Worm (Caenorhabditis elegans) whole organism, young adult: ENCODE results near the gene fbxb-75.
A peak's percentile ranks its signal among the peaks of the same experiment; 100 is the strongest.

Source experiments
- B0336.3 ChIP-seq: fragments of 200-800 bp; sonication (Bioruptor generic); IDR thresholded peaks from 2 replicates; pipeline ENCODE4 v1.3.6; 2022; ENCODE audit warnings: missing genetic modification characterization, missing compliant biosample characterization
- D2030.7 ChIP-seq: fragments of 200-800 bp; sonication (Bioruptor generic); IDR thresholded peaks from 2 replicates; pipeline ENCODE4 v1.3.6; 2022; ENCODE audit warnings: missing genetic modification reagents, missing genetic modification characterization, missing compliant biosample characterization
- F10E7.11 ChIP-seq: sonication (generic microtip); optimal IDR thresholded peaks from 2 replicates; lab custom pipeline; 2017; ENCODE audit warnings: mild to moderate bottlenecking, missing genetic modification characterization, moderate library complexity, missing compliant biosample characterization
- F22D6.2 ChIP-seq: sonication (generic microtip); optimal IDR thresholded peaks from 2 replicates; lab custom pipeline; 2016; ENCODE audit warnings: mild to moderate bottlenecking, missing genetic modification characterization, missing compliant biosample characterization
- F39B2.1 ChIP-seq: fragments of 200-800 bp; sonication (Bioruptor generic); IDR thresholded peaks from 2 replicates; pipeline ENCODE4 v1.3.6; 2022; ENCODE audit warnings: missing genetic modification reagents, missing genetic modification characterization, missing compliant biosample characterization
- F52B5.7 ChIP-seq: sonication (generic microtip); optimal IDR thresholded peaks from 2 replicates; lab custom pipeline; 2016; ENCODE audit warnings: mild to moderate bottlenecking, missing genetic modification characterization, missing compliant biosample characterization
- K12H6.12 ChIP-seq: fragments of 200-800 bp; sonication (Bioruptor generic); optimal IDR thresholded peaks from 2 replicates; lab custom pipeline; 2018; ENCODE audit warnings: mild to moderate bottlenecking, missing genetic modification characterization, missing compliant biosample characterization
- Y67H2A.10 ChIP-seq: fragments of 200-800 bp; sonication (Bioruptor generic); conservative IDR thresholded peaks from 2 replicates; pipeline ENCODE4 v1.3.6; 2022; ENCODE audit warnings: missing genetic modification reagents, missing genetic modification characterization, missing compliant biosample characterization
- Y79H2A.3 ChIP-seq: fragments of 200-800 bp; sonication (Bioruptor generic); conservative IDR thresholded peaks from 2 replicates; pipeline ENCODE4 v1.3.6; 2022; ENCODE audit warnings: missing genetic modification reagents, missing genetic modification characterization, missing compliant biosample characterization
- Y95B8A.8 ChIP-seq: fragments of 200-800 bp; sonication (Bioruptor generic); IDR thresholded peaks from 2 replicates; pipeline ENCODE4 v1.3.6; 2022; ENCODE audit warnings: missing genetic modification reagents, missing genetic modification characterization, missing compliant biosample characterization
- aptf-3 ChIP-seq: fragments of 200-800 bp; sonication (Bioruptor generic); IDR thresholded peaks from 2 replicates; pipeline ENCODE4 v1.3.6; 2022; ENCODE audit warnings: missing genetic modification characterization, missing compliant biosample characterization
- athp-1 ChIP-seq: sonication (generic microtip); optimal IDR thresholded peaks from 2 replicates; lab custom pipeline; 2017; ENCODE audit warnings: mild to moderate bottlenecking, missing genetic modification characterization, missing compliant biosample characterization
- ccch-3 ChIP-seq: fragments of 200-800 bp; sonication (Bioruptor generic); optimal IDR thresholded peaks from 2 replicates; lab custom pipeline; 2018; ENCODE audit warnings: mild to moderate bottlenecking, missing genetic modification characterization, missing compliant biosample characterization
- ceh-27 ChIP-seq: fragments of 200-800 bp; sonication (Bioruptor generic); optimal IDR thresholded peaks from 2 replicates; lab custom pipeline; 2018; ENCODE audit warnings: mild to moderate bottlenecking, missing genetic modification characterization, moderate library complexity, missing compliant biosample characterization
- ceh-40 ChIP-seq: fragments of 200-800 bp; sonication (Bioruptor generic); IDR thresholded peaks from 2 replicates; pipeline ENCODE4 v1.3.6; 2022; ENCODE audit warnings: missing genetic modification characterization, missing compliant biosample characterization
- ceh-79 ChIP-seq: sonication (generic microtip); optimal IDR thresholded peaks from 2 replicates; lab custom pipeline; 2017; ENCODE audit warnings: mild to moderate bottlenecking, missing genetic modification characterization, missing compliant biosample characterization
- chd-7 ChIP-seq: sonication (generic microtip); optimal IDR thresholded peaks from 2 replicates; lab custom pipeline; 2016; ENCODE audit warnings: mild to moderate bottlenecking, missing genetic modification characterization, moderate library complexity, missing compliant biosample characterization
- dox-1 ChIP-seq: fragments of 200-800 bp; sonication (Bioruptor generic); IDR thresholded peaks from 2 replicates; pipeline ENCODE4 v1.3.6; 2022; ENCODE audit warnings: missing genetic modification reagents, missing genetic modification characterization, missing compliant biosample characterization
- efl-1 ChIP-seq: fragments of 150-350 bp; optimal IDR thresholded peaks from 2 replicates; lab custom pipeline; 2014; ENCODE audit warnings: missing biosample characterization, missing genetic modification reagents, missing genetic modification characterization
- egrh-3 ChIP-seq: fragments of 200-800 bp; sonication (Bioruptor generic); IDR thresholded peaks from 2 replicates; pipeline ENCODE4 v1.3.6; 2022; ENCODE audit warnings: missing genetic modification reagents, missing genetic modification characterization, missing compliant biosample characterization
- ekl-4 ChIP-seq: fragments of 200-800 bp; sonication (Bioruptor generic); IDR thresholded peaks from 2 replicates; pipeline ENCODE4 v1.3.6; 2022; ENCODE audit warnings: missing genetic modification reagents, missing genetic modification characterization, missing compliant biosample characterization
- fkh-3 ChIP-seq: sonication (generic microtip); optimal IDR thresholded peaks from 2 replicates; lab custom pipeline; 2016; ENCODE audit warnings: mild to moderate bottlenecking, missing genetic modification characterization, missing compliant biosample characterization
- hlh-26 ChIP-seq: fragments of 200-800 bp; sonication (Bioruptor generic); conservative IDR thresholded peaks from 2 replicates; pipeline ENCODE4 v1.3.6; 2022; ENCODE audit warnings: missing genetic modification reagents, missing genetic modification characterization, missing compliant biosample characterization
- hmg-1.2 ChIP-seq: fragments of 200-800 bp; sonication (Bioruptor generic); IDR thresholded peaks from 2 replicates; pipeline ENCODE4 v1.3.6; 2022; ENCODE audit warnings: missing genetic modification reagents, missing genetic modification characterization, missing compliant biosample characterization
- let-607 ChIP-seq, 2 experiments: fragments of 200-800 bp in 1 of 2; sonication (Bioruptor generic) in 1 of 2; sonication (generic microtip) in 1 of 2; optimal IDR thresholded peaks; 2 replicates each; lab custom pipeline; 2016 to 2018; ENCODE audit warnings: mild to moderate bottlenecking in 2 of 2, missing compliant biosample characterization in 2 of 2, missing genetic modification characterization in 2 of 2, moderate library complexity in 2 of 2, missing genotype in 1 of 2
- lin-26 ChIP-seq: fragments of 200-800 bp; sonication (Bioruptor generic); IDR thresholded peaks from 2 replicates; pipeline ENCODE4 v1.3.6; 2022; ENCODE audit warnings: missing genetic modification reagents, missing genetic modification characterization, missing compliant biosample characterization
- lin-40 ChIP-seq: sonication (generic microtip); optimal IDR thresholded peaks from 2 replicates; lab custom pipeline; 2016; ENCODE audit warnings: missing genetic modification characterization, mild to moderate bottlenecking, missing compliant biosample characterization, missing genotype, missing genetic modification reagents
- lsl-1 ChIP-seq: fragments of 200-800 bp; sonication (Bioruptor generic); optimal IDR thresholded peaks from 2 replicates; lab custom pipeline; 2018; ENCODE audit warnings: mild to moderate bottlenecking, missing genetic modification characterization, moderate library complexity, missing compliant biosample characterization
- madf-3 ChIP-seq: fragments of 200-800 bp; sonication (Bioruptor generic); IDR thresholded peaks from 2 replicates; pipeline ENCODE4 v1.3.6; 2022; ENCODE audit warnings: missing genetic modification reagents, missing genetic modification characterization, missing compliant biosample characterization
- madf-8 ChIP-seq: fragments of 200-800 bp; sonication (Bioruptor generic); conservative IDR thresholded peaks from 2 replicates; pipeline ENCODE4 v1.3.6; 2022; ENCODE audit warnings: missing genetic modification reagents, missing genetic modification characterization, missing compliant biosample characterization
- mcd-1 ChIP-seq: fragments of 200-800 bp; sonication (Bioruptor generic); IDR thresholded peaks from 2 replicates; pipeline ENCODE4 v1.3.6; 2022; ENCODE audit warnings: missing genetic modification reagents, missing genetic modification characterization, missing compliant biosample characterization
- nfya-1 ChIP-seq: sonication (generic microtip); optimal IDR thresholded peaks from 2 replicates; lab custom pipeline; 2017; ENCODE audit warnings: antibody characterized with exemption, missing compliant biosample characterization, missing genetic modification characterization, borderline replicate concordance; ENCODE audit not compliant: insufficient read depth
- nhr-80 ChIP-seq: sonication (generic microtip); optimal IDR thresholded peaks from 2 replicates; lab custom pipeline; 2016; ENCODE audit warnings: missing genetic modification characterization, missing compliant biosample characterization
- pbrm-1 ChIP-seq: fragments of 200-800 bp; sonication (Bioruptor generic); IDR thresholded peaks from 2 replicates; pipeline ENCODE4 v1.3.6; 2022; ENCODE audit warnings: missing genetic modification reagents, missing genetic modification characterization, missing compliant biosample characterization
- rcor-1 ChIP-seq: fragments of 200-800 bp; sonication (Bioruptor generic); IDR thresholded peaks from 2 replicates; pipeline ENCODE4 v1.3.6; 2022; ENCODE audit warnings: missing genetic modification reagents, missing genetic modification characterization, missing compliant biosample characterization
- repo-1 ChIP-seq: sonication (generic microtip); optimal IDR thresholded peaks from 2 replicates; lab custom pipeline; 2017; ENCODE audit warnings: mild to moderate bottlenecking, missing genetic modification characterization, missing compliant biosample characterization
- sdz-38 ChIP-seq: sonication (generic microtip); optimal IDR thresholded peaks from 2 replicates; lab custom pipeline; 2016; ENCODE audit warnings: missing genotype, missing genetic modification characterization, missing compliant biosample characterization
- sea-2 ChIP-seq: fragments of 200-800 bp; sonication (Bioruptor generic); IDR thresholded peaks from 2 replicates; pipeline ENCODE4 v1.3.6; 2022; ENCODE audit warnings: missing genetic modification characterization, missing compliant biosample characterization
- snpc-1.1 ChIP-seq: sonication (generic microtip); optimal IDR thresholded peaks from 2 replicates; lab custom pipeline; 2017; ENCODE audit warnings: missing genetic modification characterization, mild to moderate bottlenecking, missing compliant biosample characterization, antibody characterized with exemption, moderate library complexity, missing genotype, missing genetic modification reagents; ENCODE audit not compliant: insufficient read depth
- snpc-1.3 ChIP-seq: sonication (generic microtip); optimal IDR thresholded peaks from 2 replicates; lab custom pipeline; 2017; ENCODE audit warnings: missing genetic modification characterization, mild to moderate bottlenecking, missing compliant biosample characterization, antibody characterized with exemption, moderate library complexity, missing genotype, missing genetic modification reagents; ENCODE audit not compliant: insufficient read depth
- snpc-3.4 ChIP-seq: sonication (generic microtip); optimal IDR thresholded peaks from 2 replicates; lab custom pipeline; 2017; ENCODE audit warnings: missing genetic modification characterization, mild to moderate bottlenecking, missing compliant biosample characterization, antibody characterized with exemption, moderate library complexity, missing genotype, missing genetic modification reagents
- snpc-4 ChIP-seq, 5 experiments: fragments of 150-350 bp in 1 of 5; sonication (generic microtip) in 4 of 5; optimal IDR thresholded peaks; 2 replicates each; lab custom pipeline; 2014 to 2018; ENCODE audit warnings: missing genetic modification characterization in 5 of 5, missing biosample characterization in 3 of 5, antibody characterized with exemption in 2 of 5, mild to moderate bottlenecking in 2 of 5, missing compliant biosample characterization in 2 of 5, missing genotype in 2 of 5, moderate library complexity in 2 of 5, missing genetic modification reagents in 1 of 5
- tlf-1 ChIP-seq: fragments of 200-800 bp; sonication (Bioruptor generic); optimal IDR thresholded peaks from 2 replicates; lab custom pipeline; 2018; ENCODE audit warnings: mild to moderate bottlenecking, missing genetic modification characterization, missing compliant biosample characterization
- ztf-18 ChIP-seq: sonication (generic microtip); optimal IDR thresholded peaks from 2 replicates; lab custom pipeline; 2016; ENCODE audit warnings: missing genotype, mild to moderate bottlenecking, missing genetic modification characterization, missing compliant biosample characterization

The fbxb-75 gene

ce11 chrIV:4469770-4470709, 29.1 kb upstream of the fbxb-75 start (continued):
- TF ChIP-seq snpc-1.3 (tag; lab: Kevin White, UChicago) (no peak), repo-1 (tag; lab: Kevin White, UChicago) (peak; percentile 4), Y95B8A.8 (no peak), lsl-1 (peak; percentile 22), ztf-18 (peak; percentile 43), ceh-79 (tag; lab: Kevin White, UChicago) (peak; percentile 43), lin-26 (peak; percentile 67; the same call in 1 of the 2 replicates), ceh-40 (GFP tag; lab: Robert Waterston, UW) (0 out of 2 replicates have a peak, but pooled peaks have one; percentile 43), nhr-80 (tag; lab: Kevin White, UChicago) (peak; percentile 42), nfya-1 (tag; lab: Kevin White, UChicago) (no peak), ccch-3 (GFP tag; lab: Kevin White, UChicago) (no peak), B0336.3 (peak; percentile 74), chd-7 (peak; percentile 29), fkh-3 (tag; lab: Kevin White, UChicago) (no peak), ekl-4 (GFP tag; lab: Robert Waterston, UW) (peak; percentile 8; the same call in 1 of the 2 replicates), D2030.7 (no peak), snpc-1.1 (tag; lab: Kevin White, UChicago) (no peak), F52B5.7 (peak; percentile 79), F22D6.2 (tag; lab: Kevin White, UChicago) (peak; percentile 21), let-607 (tag; optimal IDR thresholded peaks at IDR 0.05; lab: Kevin White, UChicago) (no peak), F39B2.1 (GFP tag; lab: Robert Waterston, UW) (no peak), F10E7.11 (tag; lab: Kevin White, UChicago) (no peak), sea-2 (GFP tag; lab: Robert Waterston, UW) (peak; percentile 68; the same call in 1 of the 2 replicates), efl-1 (no peak), egrh-3 (GFP tag; lab: Robert Waterston, UW) (peak; percentile 28; the same call in 1 of the 2 replicates), lin-40 (tag; lab: Kevin White, UChicago) (peak; percentile 15), ceh-27 (GFP tag; lab: Kevin White, UChicago) (peak; percentile 79), K12H6.12 (tag; lab: Kevin White, UChicago) (peak; percentile 94), madf-8 (no peak), hmg-1.2 (GFP tag; lab: Robert Waterston, UW) (peak; percentile 64), tlf-1 (GFP tag; lab: Kevin White, UChicago) (peak; percentile 9), snpc-3.4 (tag; lab: Kevin White, UChicago) (no peak), sdz-38 (no peak), mcd-1 (GFP tag; lab: Robert Waterston, UW) (peak; percentile 64), madf-3 (no peak), athp-1 (tag; lab: Kevin White, UChicago) (peak; percentile 35), Y67H2A.10 (GFP tag; lab: Robert Waterston, UW) (0 out of 2 replicates have a peak, but pooled peaks have one; percentile 37), hlh-26 (GFP tag; lab: Robert Waterston, UW) (0 out of 2 replicates have a peak, but pooled peaks have one; percentile 39), pbrm-1 (GFP tag; lab: Robert Waterston, UW) (peak; percentile 50; the same call in 1 of the 2 replicates), Y79H2A.3 (GFP tag; lab: Robert Waterston, UW) (0 out of 2 replicates have a peak, but pooled peaks have one; percentile 8), dox-1 (GFP tag; lab: Robert Waterston, UW) (peak; percentile 55), snpc-4 (GFP tag; optimal IDR thresholded peaks at IDR 0.05; lab: Kevin White, UChicago) (no peak), snpc-4 (tag; optimal IDR thresholded peaks at IDR 0.05; lab: Kevin White, UChicago) (peak in 1 of 4 experiments; percentile 37), aptf-3 (GFP tag; lab: Robert Waterston, UW) (no peak), rcor-1 (peak; percentile 29; the same call in 1 of the 2 replicates)
